Worm (Caenorhabditis elegans) whole organism, L3 larva: ENCODE results near the gene ceh-39.

Source experiments
- R02D3.7 ChIP-seq: fragments of 150-350 bp; optimal IDR thresholded peaks from 2 replicates; lab custom pipeline; 2014; ENCODE audit warnings: missing biosample characterization, missing genetic modification characterization
- ama-1 ChIP-seq: fragments of 150-350 bp; optimal IDR thresholded peaks from 2 replicates; lab custom pipeline; 2018
- ceh-16 ChIP-seq: sonication (generic microtip); optimal IDR thresholded peaks from 2 replicates; lab custom pipeline; 2017; ENCODE audit warnings: missing biosample characterization, missing genetic modification characterization
- ceh-28 ChIP-seq: fragments of 150-350 bp; optimal IDR thresholded peaks from 2 replicates; lab custom pipeline; 2014; ENCODE audit warnings: missing biosample characterization, missing genetic modification reagents, missing genetic modification characterization
- ceh-9 ChIP-seq: sonication (generic microtip); optimal IDR thresholded peaks from 2 replicates; lab custom pipeline; 2018; ENCODE audit warnings: missing biosample characterization, missing genetic modification characterization
- egl-27 ChIP-seq: sonication (generic microtip); optimal IDR thresholded peaks from 4 replicates; lab custom pipeline; 2017; ENCODE audit warnings: missing biosample characterization, missing genetic modification reagents, missing genetic modification characterization
- egl-5 ChIP-seq: fragments of 150-350 bp; optimal IDR thresholded peaks from 2 replicates; lab custom pipeline; 2017; ENCODE audit warnings: missing biosample characterization, missing genetic modification reagents, missing genetic modification characterization, inconsistent platforms
- eor-1 ChIP-seq, 2 experiments: fragments of 150-350 bp; optimal IDR thresholded peaks; 2 replicates each; lab custom pipeline; 2014 to 2018; ENCODE audit warnings: missing biosample characterization in 2 of 2, missing genetic modification characterization in 2 of 2
- fkh-10 ChIP-seq: sonication (generic microtip); optimal IDR thresholded peaks from 2 replicates; lab custom pipeline; 2017; ENCODE audit warnings: missing biosample characterization, missing genetic modification reagents, missing genetic modification characterization
- fkh-2 ChIP-seq: fragments of 150-350 bp; optimal IDR thresholded peaks from 2 replicates; lab custom pipeline; 2014; ENCODE audit warnings: missing biosample characterization, missing genetic modification reagents, missing genetic modification characterization
- fos-1 ChIP-seq: fragments of 150-350 bp; optimal IDR thresholded peaks from 2 replicates; lab custom pipeline; 2014; ENCODE audit warnings: missing biosample characterization, missing genetic modification characterization
- lin-39 ChIP-seq: fragments of 150-350 bp; optimal IDR thresholded peaks from 2 replicates; lab custom pipeline; 2018; ENCODE audit warnings: missing biosample characterization, missing genetic modification reagents, missing genetic modification characterization
- mml-1 ChIP-seq: fragments of 150-350 bp; sonication (generic microtip); optimal IDR thresholded peaks from 3 replicates; lab custom pipeline; 2014; ENCODE audit warnings: missing biosample characterization, missing genetic modification characterization
- nfya-1 ChIP-seq: sonication (generic microtip); optimal IDR thresholded peaks from 2 replicates; lab custom pipeline; 2017; ENCODE audit warnings: missing genetic modification characterization, mild to moderate bottlenecking, missing compliant biosample characterization, antibody characterized with exemption, moderate library complexity; ENCODE audit not compliant: insufficient read depth
- nhr-11 ChIP-seq: fragments of 150-350 bp; optimal IDR thresholded peaks from 2 replicates; lab custom pipeline; 2014; ENCODE audit warnings: missing biosample characterization, missing genetic modification characterization
- nhr-23 ChIP-seq: fragments of 150-350 bp; optimal IDR thresholded peaks from 2 replicates; lab custom pipeline; 2014; ENCODE audit warnings: missing biosample characterization, missing genetic modification reagents, missing genetic modification characterization
- nhr-237 ChIP-seq: fragments of 150-350 bp; optimal IDR thresholded peaks from 2 replicates; lab custom pipeline; 2014; ENCODE audit warnings: missing biosample characterization, missing genetic modification characterization
- nhr-25 ChIP-seq: sonication (generic microtip); optimal IDR thresholded peaks from 2 replicates; lab custom pipeline; 2017; ENCODE audit warnings: missing biosample characterization, missing genetic modification characterization
- nhr-76 ChIP-seq: fragments of 150-350 bp; sonication (generic microtip); optimal IDR thresholded peaks from 5 replicates; lab custom pipeline; 2014; ENCODE audit warnings: missing biosample characterization, missing genetic modification characterization
- nhr-77 ChIP-seq: fragments of 150-350 bp; optimal IDR thresholded peaks from 2 replicates; lab custom pipeline; 2014; ENCODE audit warnings: missing biosample characterization, missing genetic modification characterization
- pha-4 ChIP-seq: fragments of 150-350 bp; optimal IDR thresholded peaks from 2 replicates; lab custom pipeline; 2014; ENCODE audit warnings: missing biosample characterization, missing genetic modification reagents, missing genetic modification characterization
- sea-2 ChIP-seq: fragments of 150-350 bp; sonication (generic microtip); optimal IDR thresholded peaks from 4 replicates; lab custom pipeline; 2014; ENCODE audit warnings: missing biosample characterization, missing genetic modification reagents, missing genetic modification characterization
- skn-1 ChIP-seq: fragments of 150-350 bp; optimal IDR thresholded peaks from 2 replicates; lab custom pipeline; 2014; ENCODE audit warnings: missing biosample characterization, missing genetic modification characterization
- tbx-2 ChIP-seq: sonication (generic microtip); optimal IDR thresholded peaks from 2 replicates; lab custom pipeline; 2016; ENCODE audit warnings: mild to moderate bottlenecking, missing genetic modification characterization, missing compliant biosample characterization
- ztf-11 ChIP-seq: fragments of 150-350 bp; optimal IDR thresholded peaks from 2 replicates; lab custom pipeline; 2014; ENCODE audit warnings: missing biosample characterization, missing genetic modification characterization
- ztf-4 ChIP-seq: fragments of 150-350 bp; optimal IDR thresholded peaks from 2 replicates; lab custom pipeline; 2014; ENCODE audit warnings: missing biosample characterization, missing genetic modification characterization

The ceh-39 gene

ce11 chrX:1821235-1821634, 34.7 kb downstream of the ceh-39 start, which contains the start of gene C14E2.4:
C14E2.4 (minus strand) TSS chrX:1821335.
- TF ChIP-seq tbx-2 (tag; lab: Kevin White, UChicago) = no peak
- no peak for TF ChIP-seq lin-39 (tag; lab: Kevin White, UChicago)
- TF ChIP-seq egl-27 (tag; lab: Kevin White, UChicago) = no peak
- no peak for TF ChIP-seq egl-5
- no peak for TF ChIP-seq eor-1 (tag; optimal IDR thresholded peaks at IDR 0.05; lab: Kevin White, UChicago)
- no peak for TF ChIP-seq nhr-11 (tag; lab: Kevin White, UChicago)
- no peak for TF ChIP-seq pha-4 (tag; lab: Kevin White, UChicago)
- no peak for TF ChIP-seq skn-1
- no peak for TF ChIP-seq ceh-28 (tag; lab: Kevin White, UChicago)
- TF ChIP-seq ama-1 (lab: Kevin White, UChicago) = no peak
- no peak for TF ChIP-seq fos-1 (tag; lab: Kevin White, UChicago)
- TF ChIP-seq ztf-4 (tag; lab: Kevin White, UChicago) = no peak
- TF ChIP-seq, all 47 proteins: peak for 0

ce11 chrX:1816106-1816505, 39.9 kb downstream of the ceh-39 start, which contains the start of gene C14E2.7:
C14E2.7 (plus strand) TSS chrX:1816406.
- TF ChIP-seq skn-1 (no peak), tbx-2 (tag; lab: Kevin White, UChicago) (no peak), R02D3.7 (tag; lab: Kevin White, UChicago) (no peak), sea-2 (GFP tag; lab: Kevin White, UChicago) (no peak), ceh-9 (no peak), ceh-28 (tag; lab: Kevin White, UChicago) (no peak), ceh-16 (tag; lab: Kevin White, UChicago) (no peak)
- TF ChIP-seq, all 47 proteins: peak for 0

ce11 chrX:1811436-1811835, 44.5 kb downstream of the ceh-39 start, which contains the start of gene C14E2.3:
C14E2.3 (minus strand) TSS chrX:1811536.
- TF ChIP-seq nhr-76 (tag; lab: Kevin White, UChicago) (no peak), nhr-77 (tag; lab: Kevin White, UChicago) (no peak), egl-5 (no peak), mml-1 (tag; lab: Kevin White, UChicago) (no peak), R02D3.7 (tag; lab: Kevin White, UChicago) (no peak), fkh-2 (tag; lab: Kevin White, UChicago) (no peak), nfya-1 (tag; lab: Kevin White, UChicago) (no peak), nhr-237 (tag; lab: Kevin White, UChicago) (no peak), ztf-11 (tag; lab: Kevin White, UChicago) (no peak), fkh-10 (GFP tag; lab: Kevin White, UChicago) (no peak), pha-4 (tag; lab: Kevin White, UChicago) (no peak), nhr-25 (tag; lab: Kevin White, UChicago) (no peak), nhr-23 (tag; lab: Kevin White, UChicago) (no peak), skn-1 (no peak)
